Fruit fly (Drosophila melanogaster): ENCODE measurements around the gene Set.

The Set gene

DNA sequence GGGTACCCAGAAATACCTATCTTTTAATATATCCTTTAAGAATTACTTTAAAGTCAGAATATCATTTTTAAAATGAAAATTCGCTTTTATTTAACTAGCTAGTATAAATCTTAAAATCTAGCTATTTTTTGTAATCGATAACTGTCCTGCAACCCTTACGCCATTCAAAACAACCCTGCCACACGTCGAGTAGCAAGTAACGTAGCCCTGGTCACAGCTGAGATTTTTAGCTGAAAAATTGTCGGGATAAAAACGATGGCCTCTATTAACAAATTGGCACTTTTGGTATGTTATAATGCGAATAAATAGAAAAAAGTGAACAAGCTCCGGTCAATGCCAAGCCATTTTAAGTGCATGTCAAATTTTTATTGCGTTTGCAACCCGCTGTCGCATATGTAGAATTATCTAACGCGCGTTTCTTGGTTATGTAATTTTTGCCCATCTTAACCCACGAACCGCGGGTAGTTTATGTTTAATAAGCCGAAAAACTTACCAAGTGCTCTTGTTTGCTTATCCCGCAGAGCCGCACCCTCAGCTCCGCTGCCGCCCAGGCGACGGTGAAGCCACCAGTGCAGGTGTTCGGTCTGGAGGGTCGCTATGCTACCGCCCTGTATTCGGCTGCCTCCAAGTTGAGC lies 2.2 kb downstream of the Set start, which contains the start of gene ATPsynO (continued):
- no peak for TF ChIP-seq salm (tag; optimal IDR thresholded peaks at IDR 0.05)
- TF ChIP-seq Sry-δ (GFP tag; optimal IDR thresholded peaks at IDR 0.05) = peak; percentile 64
- TF ChIP-seq CG3281 (GFP tag; optimal IDR thresholded peaks at IDR 0.05) = peak; percentile 100
- TF ChIP-seq CTCF (GFP tag; optimal IDR thresholded peaks at IDR 0.05) = no peak

DNA sequence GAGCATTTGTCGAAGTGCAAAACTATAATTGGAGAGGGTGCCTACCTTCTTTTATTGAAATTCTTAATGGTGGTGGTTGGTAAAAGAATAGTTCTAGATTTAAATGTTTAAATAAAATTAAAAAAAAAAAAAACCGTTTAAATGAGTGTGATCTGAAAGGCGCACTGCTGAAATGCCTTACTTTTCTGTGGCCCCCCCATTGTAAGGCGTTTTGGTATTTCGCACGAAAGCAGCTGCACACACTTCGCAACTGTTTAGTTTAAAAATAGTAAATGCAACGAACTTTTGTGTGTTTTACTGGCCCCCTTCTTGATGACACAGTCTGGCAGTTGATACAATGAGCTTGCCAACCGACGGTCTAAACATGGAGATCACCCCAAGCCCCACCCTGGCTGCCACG lies 5.1 kb downstream of the Set start, which contains the start of the genes CG14864 and Zip88E:
Gene CG14864 (minus strand): TSS at position 113 of the 400 bp plus-strand sequence.
Gene Zip88E (plus strand): TSS at position 237 of the 400 bp plus-strand sequence.
- TF ChIP-seq exex (tag; optimal IDR thresholded peaks at IDR 0.05) = no peak
- peak; percentile 9 for TF ChIP-seq CoRest (tag; optimal IDR thresholded peaks at IDR 0.05)
- no peak for TF ChIP-seq lov (optimal IDR thresholded peaks at IDR 0.05)
- no peak for TF ChIP-seq lov (GFP tag; IDR thresholded peaks at IDR 0.05)
- peak; percentile 33 for TF ChIP-seq trem (tag; optimal IDR thresholded peaks at IDR 0.05)
- peak; percentile 17 for TF ChIP-seq phol (tag; optimal IDR thresholded peaks at IDR 0.05)
- 0 out of 3 replicates have a peak, but pooled peaks have one; percentile 5 for TF ChIP-seq hb (GFP tag; IDR thresholded peaks at IDR 0.05; ENCODE audit: partially characterized antibody)
- no peak for TF ChIP-seq Usf (GFP tag; optimal IDR thresholded peaks at IDR 0.05)
- peak; percentile 57 for TF ChIP-seq CG15514 (GFP tag; optimal IDR thresholded peaks at IDR 0.05)
- peak; percentile 23 for TF ChIP-seq CG14710 (tag; optimal IDR thresholded peaks at IDR 0.05)
- no peak for TF ChIP-seq CHES-1-like (GFP tag; optimal IDR thresholded peaks at IDR 0.05)
- peak; percentile 69 for TF ChIP-seq pzg (GFP tag; optimal IDR thresholded peaks at IDR 0.05)
- peak; percentile 33 for TF ChIP-seq sens (GFP tag)
- peak in 1 of 2 experiments; percentile 15 for TF ChIP-seq Pdp1 (GFP tag; optimal IDR thresholded peaks at IDR 0.05)
- TF ChIP-seq CG32772 (GFP tag; IDR thresholded peaks at IDR 0.05) = 0 out of 2 replicates have a peak, but pooled peaks have one; percentile 12
- TF ChIP-seq Med (GFP tag) = peak; percentile 15
- peak; percentile 19; the same call in 1 of the 3 replicates for TF ChIP-seq row (GFP tag; IDR thresholded peaks at IDR 0.05)
- peak; percentile 30 for TF ChIP-seq CG17186 (GFP tag; optimal IDR thresholded peaks at IDR 0.05)
- no peak for TF ChIP-seq Dip3 (GFP tag; optimal IDR thresholded peaks at IDR 0.05)
- TF ChIP-seq Scr (GFP tag; IDR thresholded peaks at IDR 0.05; ENCODE audit: partially characterized antibody) = 0 out of 2 replicates have a peak, but pooled peaks have one; percentile 17
- peak; percentile 17 for TF ChIP-seq CG10267 (tag; optimal IDR thresholded peaks at IDR 0.05)
- peak; percentile 17 for TF ChIP-seq CG12659 (GFP tag; optimal IDR thresholded peaks at IDR 0.05)
- peak; percentile 81 for TF ChIP-seq MBD-R2 (GFP tag; IDR thresholded peaks at IDR 0.05)
- peak; percentile 76 for TF ChIP-seq E2f2 (GFP tag; IDR thresholded peaks at IDR 0.05)
- peak; percentile 20 for TF ChIP-seq Sry-δ (GFP tag; optimal IDR thresholded peaks at IDR 0.05)
- peak; percentile 87 for TF ChIP-seq gfzf (GFP tag; optimal IDR thresholded peaks at IDR 0.05)
- 0 out of 2 replicates have a peak, but pooled peaks have one; percentile 10 for TF ChIP-seq vvl (GFP tag; IDR thresholded peaks at IDR 0.05)
- no peak for TF ChIP-seq CG30020 (tag; optimal IDR thresholded peaks at IDR 0.05)
- TF ChIP-seq Dref (GFP tag; IDR thresholded peaks at IDR 0.05) = peak; percentile 39
- TF ChIP-seq CG2116 (GFP tag; optimal IDR thresholded peaks at IDR 0.05) = peak; percentile 71
- peak; percentile 34 for TF ChIP-seq BEAF-32 (GFP tag; optimal IDR thresholded peaks at IDR 0.05)
- peak; percentile 44 for TF ChIP-seq YL-1 (GFP tag; optimal IDR thresholded peaks at IDR 0.05)
- TF ChIP-seq HLH54F (GFP tag; optimal IDR thresholded peaks at IDR 0.05) = no peak
- TF ChIP-seq fd102C (GFP tag; optimal IDR thresholded peaks at IDR 0.05) = no peak
- TF ChIP-seq CG3726 (GFP tag; IDR thresholded peaks at IDR 0.05) = no peak
- peak; percentile 17 for TF ChIP-seq CG1603 (tag; optimal IDR thresholded peaks at IDR 0.05)
- no peak for TF ChIP-seq dpn (GFP tag; optimal IDR thresholded peaks at IDR 0.05)
- TF ChIP-seq CG42726 (GFP tag; IDR thresholded peaks at IDR 0.05; ENCODE audit: partially characterized antibody) = 0 out of 2 replicates have a peak, but pooled peaks have one; percentile 23
- peak; percentile 49; the same call in 1 of the 2 replicates for TF ChIP-seq CG13287 (GFP tag; IDR thresholded peaks at IDR 0.05; ENCODE audit: partially characterized antibody)
- TF ChIP-seq crp (GFP tag; optimal IDR thresholded peaks at IDR 0.05) = peak in 1 of 2 experiments; percentile 8
- TF ChIP-seq sug (tag; optimal IDR thresholded peaks at IDR 0.05) = peak; percentile 17
- peak; percentile 23; the same call in 1 of the 2 replicates for TF ChIP-seq amos (GFP tag; IDR thresholded peaks at IDR 0.05; ENCODE audit: partially characterized antibody)
- TF ChIP-seq Rx (GFP tag; IDR thresholded peaks at IDR 0.05) = no peak
- no peak for TF ChIP-seq fd3F (GFP tag; optimal IDR thresholded peaks at IDR 0.05)

All from whole organism, embryonic.